Fruit fly (Drosophila melanogaster) whole organism, embryonic: ENCODE data around the gene betaGlu.

Experiments
- Bdp1 ChIP-seq: fragments of 200-800 bp; sonication (Bioruptor generic); optimal IDR thresholded peaks from 3 replicates; lab custom pipeline; 2016; ENCODE audit warnings: missing biosample characterization, missing genetic modification characterization
- Bgb ChIP-seq: fragments of 200-800 bp; sonication (Bioruptor generic); IDR thresholded peaks from 2 replicates; pipeline ENCODE4 v1.3.6; 2022; ENCODE audit warnings: missing biosample characterization, missing genetic modification characterization; ENCODE audit not compliant: partially characterized antibody
- CG10321 ChIP-seq: fragments of 200-800 bp; sonication (Bioruptor generic); IDR thresholded peaks from 2 replicates; pipeline ENCODE4 v1.3.6; 2022; ENCODE audit warnings: missing biosample characterization, missing genetic modification characterization
- CG10462 ChIP-seq: fragments of 200-800 bp; sonication (Bioruptor generic); optimal IDR thresholded peaks from 2 replicates; lab custom pipeline; 2016; ENCODE audit warnings: missing biosample characterization, missing genetic modification characterization
- CG12071 ChIP-seq: fragments of 200-800 bp; sonication (Bioruptor generic); optimal IDR thresholded peaks from 3 replicates; lab custom pipeline; 2018; ENCODE audit warnings: missing biosample characterization, mild to moderate bottlenecking, missing genetic modification characterization
- CG12942 ChIP-seq: fragments of 200-800 bp; sonication (Bioruptor generic); optimal IDR thresholded peaks from 3 replicates; lab custom pipeline; 2016; ENCODE audit warnings: missing biosample characterization, missing genetic modification characterization
- CG14050 ChIP-seq: fragments of 200-800 bp; sonication (Bioruptor generic); IDR thresholded peaks from 3 replicates; pipeline ENCODE4 v1.3.6; 2022; ENCODE audit warnings: missing biosample characterization, missing genetic modification characterization
- CG18011 ChIP-seq: fragments of 200-800 bp; sonication (Bioruptor generic); optimal IDR thresholded peaks from 2 replicates; lab custom pipeline; 2017; ENCODE audit warnings: missing biosample characterization, missing genetic modification characterization, mild to moderate bottlenecking, moderate library complexity, missing genotype
- CG2875 ChIP-seq: fragments of 200-800 bp; sonication (Bioruptor generic); optimal IDR thresholded peaks from 2 replicates; lab custom pipeline; 2017; ENCODE audit warnings: missing biosample characterization, mild to moderate bottlenecking, missing genetic modification characterization, missing genetic modification reagents
- CG3065 ChIP-seq: fragments of 200-800 bp; sonication (Bioruptor generic); optimal IDR thresholded peaks from 2 replicates; lab custom pipeline; 2016; ENCODE audit warnings: missing biosample characterization, missing genetic modification characterization
- CG31388 ChIP-seq: fragments of 200-800 bp; sonication (Bioruptor generic); optimal IDR thresholded peaks from 2 replicates; lab custom pipeline; 2016; ENCODE audit warnings: missing biosample characterization, missing genetic modification characterization
- CG32532 ChIP-seq: fragments of 200-800 bp; sonication (Bioruptor generic); IDR thresholded peaks from 2 replicates; pipeline ENCODE4 v1.3.6; 2022; ENCODE audit warnings: missing biosample characterization, missing genetic modification characterization
- CG3847 ChIP-seq: fragments of 200-800 bp; sonication (Bioruptor generic); IDR thresholded peaks from 2 replicates; pipeline ENCODE4 v1.3.6; 2022; ENCODE audit warnings: missing biosample characterization, missing genetic modification characterization
- CG42726 ChIP-seq: fragments of 200-800 bp; sonication (Bioruptor generic); IDR thresholded peaks from 2 replicates; pipeline ENCODE4 v1.3.6; 2022; ENCODE audit warnings: missing biosample characterization, missing genetic modification characterization; ENCODE audit not compliant: partially characterized antibody
- CG5953 ChIP-seq: fragments of 200-800 bp; sonication (Bioruptor generic); IDR thresholded peaks from 2 replicates; pipeline ENCODE4 v1.3.6; 2022; ENCODE audit warnings: missing biosample characterization, missing genetic modification characterization
- CG6175 ChIP-seq: fragments of 200-800 bp; sonication (Bioruptor generic); IDR thresholded peaks from 3 replicates; pipeline ENCODE4 v1.3.6; 2022; ENCODE audit warnings: missing biosample characterization, missing genetic modification characterization
- CG6254 ChIP-seq: fragments of 200-800 bp; sonication (Bioruptor generic); optimal IDR thresholded peaks from 3 replicates; lab custom pipeline; 2017; ENCODE audit warnings: mild to moderate bottlenecking, missing biosample characterization, missing genetic modification reagents, missing genetic modification characterization
- CG6654 ChIP-seq: fragments of 200-800 bp; sonication (Bioruptor generic); optimal IDR thresholded peaks from 2 replicates; lab custom pipeline; 2017; ENCODE audit warnings: missing biosample characterization, mild to moderate bottlenecking, missing genetic modification characterization
- CG7372 ChIP-seq: fragments of 200-800 bp; sonication (Bioruptor generic); IDR thresholded peaks from 2 replicates; pipeline ENCODE4 v1.3.6; 2022; ENCODE audit warnings: missing biosample characterization, missing genetic modification characterization
- CG8944 ChIP-seq: fragments of 200-800 bp; sonication (Bioruptor generic); optimal IDR thresholded peaks from 3 replicates; lab custom pipeline; 2016; ENCODE audit warnings: missing biosample characterization, missing genetic modification characterization
- Camta ChIP-seq: fragments of 200-800 bp; sonication (Bioruptor generic); optimal IDR thresholded peaks from 2 replicates; lab custom pipeline; 2016; ENCODE audit warnings: missing biosample characterization, missing genetic modification characterization
- Gsc ChIP-seq: fragments of 200-800 bp; sonication (Bioruptor generic); IDR thresholded peaks from 2 replicates; pipeline ENCODE4 v1.3.6; 2022; ENCODE audit warnings: missing biosample characterization, missing genetic modification characterization
- H15 ChIP-seq: fragments of 200-800 bp; sonication (Bioruptor generic); IDR thresholded peaks from 3 replicates; pipeline ENCODE4 v1.3.6; 2022; ENCODE audit warnings: missing biosample characterization, missing genetic modification characterization
- Hey ChIP-seq: fragments of 200-800 bp; sonication (Bioruptor generic); optimal IDR thresholded peaks from 3 replicates; lab custom pipeline; 2018; ENCODE audit warnings: missing biosample characterization, mild to moderate bottlenecking, missing genetic modification characterization
- Lim3 ChIP-seq: fragments of 200-800 bp; sonication (Bioruptor generic); IDR thresholded peaks from 2 replicates; pipeline ENCODE4 v1.3.6; 2022; ENCODE audit warnings: missing biosample characterization, missing genetic modification characterization
- Mes4 ChIP-seq: fragments of 200-800 bp; sonication (Bioruptor generic); optimal IDR thresholded peaks from 2 replicates; lab custom pipeline; 2016; ENCODE audit warnings: missing biosample characterization, missing genetic modification characterization
- Opbp ChIP-seq: fragments of 200-800 bp; sonication (Bioruptor generic); IDR thresholded peaks from 3 replicates; pipeline ENCODE4 v1.3.6; 2022; ENCODE audit warnings: missing biosample characterization, missing genetic modification characterization; ENCODE audit not compliant: partially characterized antibody
- Sin3A ChIP-seq: fragments of >200 bp; optimal IDR thresholded peaks from 2 replicates; lab custom pipeline; 2018
- Xbp1 ChIP-seq: fragments of 200-800 bp; sonication (Bioruptor generic); optimal IDR thresholded peaks from 3 replicates; lab custom pipeline; 2016; ENCODE audit warnings: missing biosample characterization, mild to moderate bottlenecking, missing genetic modification characterization
- YL-1 ChIP-seq: fragments of 200-800 bp; sonication (Bioruptor generic); optimal IDR thresholded peaks from 3 replicates; lab custom pipeline; 2017; ENCODE audit warnings: missing biosample characterization, mild to moderate bottlenecking, missing genetic modification characterization
- br ChIP-seq: fragments of >200 bp; optimal IDR thresholded peaks from 2 replicates; lab custom pipeline; 2017
- chif ChIP-seq, 2 experiments: fragments of 200-800 bp; sonication (Bioruptor generic); optimal IDR thresholded peaks; 3 replicates each; lab custom pipeline; 2016; ENCODE audit warnings: missing biosample characterization in 2 of 2, missing genetic modification characterization in 2 of 2
- ems ChIP-seq: fragments of 200-800 bp; sonication (Bioruptor generic); optimal IDR thresholded peaks from 3 replicates; lab custom pipeline; 2016; ENCODE audit warnings: missing biosample characterization, missing genetic modification characterization
- fru ChIP-seq: fragments of >200 bp; optimal IDR thresholded peaks from 2 replicates; lab custom pipeline; 2017
- fu2 ChIP-seq: fragments of 200-800 bp; sonication (Bioruptor generic); optimal IDR thresholded peaks from 2 replicates; lab custom pipeline; 2016; ENCODE audit warnings: missing biosample characterization, missing genetic modification characterization
- gt ChIP-seq: fragments of 200-800 bp; sonication (Bioruptor generic); IDR thresholded peaks from 2 replicates; pipeline ENCODE4 v1.3.6; 2022; ENCODE audit warnings: missing biosample characterization, missing genetic modification characterization
- klu ChIP-seq: fragments of 200-800 bp; sonication (Bioruptor generic); IDR thresholded peaks from 2 replicates; pipeline ENCODE4 v1.3.6; 2022; ENCODE audit warnings: missing biosample characterization, missing genetic modification characterization
- mirr ChIP-seq: fragments of 200-800 bp; sonication (Bioruptor generic); optimal IDR thresholded peaks from 3 replicates; lab custom pipeline; 2018; ENCODE audit warnings: missing biosample characterization, mild to moderate bottlenecking, missing genetic modification characterization
- pan ChIP-seq, 4 experiments: fragments of >200 bp in 3 of 4; fragments of 200-800 bp in 1 of 4; sonication (Bioruptor generic) in 1 of 4; optimal IDR thresholded peaks in 3 of 4; IDR thresholded peaks in 1 of 4; 2 replicates each; pipeline versions ENCODE4 v1.3.6 to Lab custom; 2017 to 2022; ENCODE audit warnings: missing biosample characterization in 2 of 4, missing genetic modification characterization in 2 of 4, mixed read lengths in 1 of 4
- pho ChIP-seq: fragments of 200-800 bp; sonication (Bioruptor generic); optimal IDR thresholded peaks from 2 replicates; lab custom pipeline; 2016; ENCODE audit warnings: missing biosample characterization, missing genetic modification characterization
- phol ChIP-seq: fragments of 200-800 bp; sonication (Bioruptor generic); optimal IDR thresholded peaks from 3 replicates; lab custom pipeline; 2018; ENCODE audit warnings: missing biosample characterization, mild to moderate bottlenecking, missing genetic modification characterization, moderate library complexity
- pita ChIP-seq: fragments of 200-800 bp; sonication (Bioruptor generic); optimal IDR thresholded peaks from 2 replicates; lab custom pipeline; 2017; ENCODE audit warnings: missing biosample characterization, mild to moderate bottlenecking, missing genetic modification characterization
- run ChIP-seq: fragments of 200-800 bp; sonication (Bioruptor generic); optimal IDR thresholded peaks from 3 replicates; lab custom pipeline; 2018; ENCODE audit warnings: missing biosample characterization, mild to moderate bottlenecking, missing genetic modification characterization
- slbo ChIP-seq: fragments of 200-800 bp; sonication (Bioruptor generic); IDR thresholded peaks from 2 replicates; pipeline ENCODE4 v1.3.6; 2022; ENCODE audit warnings: missing biosample characterization, missing genetic modification characterization
- sna ChIP-seq: fragments of 200-800 bp; sonication (Bioruptor generic); IDR thresholded peaks from 2 replicates; pipeline ENCODE4 v1.3.6; 2022; ENCODE audit warnings: missing biosample characterization, missing genetic modification characterization; ENCODE audit not compliant: partially characterized antibody
- tna ChIP-seq: fragments of 200-800 bp; sonication (Bioruptor generic); IDR thresholded peaks from 2 replicates; pipeline ENCODE4 v1.3.6; 2022; ENCODE audit warnings: missing biosample characterization, missing genetic modification characterization; ENCODE audit not compliant: partially characterized antibody
- trh ChIP-seq: fragments of 200-800 bp; sonication (Bioruptor generic); optimal IDR thresholded peaks from 2 replicates; lab custom pipeline; 2016; ENCODE audit warnings: missing biosample characterization, missing genetic modification characterization
- vvl ChIP-seq: fragments of 200-800 bp; sonication (Bioruptor generic); IDR thresholded peaks from 2 replicates; pipeline ENCODE4 v1.3.6; 2022; ENCODE audit warnings: missing biosample characterization, missing genetic modification characterization
- zfh1 ChIP-seq: fragments of 200-800 bp; sonication (Bioruptor generic); IDR thresholded peaks from 3 replicates; pipeline ENCODE4 v1.3.6; 2022; ENCODE audit warnings: missing biosample characterization, missing genetic modification characterization

The betaGlu gene

DNA sequence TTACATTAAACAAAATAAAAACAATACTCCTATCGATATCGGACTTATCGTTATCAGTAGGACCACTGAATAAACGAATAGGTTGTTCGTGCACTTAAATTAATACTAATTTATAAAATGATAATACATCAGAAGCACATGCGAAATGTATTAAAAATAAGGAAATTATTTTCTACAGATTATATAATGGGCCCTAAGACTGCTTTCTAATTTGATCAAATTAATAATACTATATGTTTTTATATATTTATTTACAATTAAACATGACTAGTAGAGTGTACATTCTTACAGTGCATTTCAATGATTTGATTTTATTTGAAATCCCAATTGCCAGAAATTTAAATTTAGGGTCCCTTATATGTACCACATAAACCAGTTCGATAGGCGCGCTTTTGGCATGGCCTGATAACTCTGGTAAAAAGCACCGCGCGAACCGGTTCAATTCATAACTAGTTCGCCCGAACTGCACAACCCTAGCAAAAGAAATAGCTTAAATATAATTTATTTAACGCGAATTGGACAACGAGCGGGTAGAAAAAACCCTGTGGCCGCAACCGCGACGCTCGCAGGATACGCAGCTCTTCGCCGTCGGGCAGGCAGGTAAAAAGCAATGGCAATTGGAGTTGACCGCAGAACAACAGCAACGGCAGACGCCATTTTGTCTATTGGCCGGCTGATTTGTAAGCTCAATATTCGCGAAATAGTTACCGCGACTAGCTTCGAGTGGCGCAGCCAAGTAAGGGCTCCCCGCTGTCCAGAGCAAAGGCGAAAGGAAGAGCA lies 5.1 kb upstream of the betaGlu start, which contains the start of the genes CG2126 and faf (continued):
- TF ChIP-seq CG14050 (GFP tag; lab: Robert Waterston, UW) (peak; percentile 56; the same call in 2 of the 3 replicates), CG32532 (GFP tag; lab: Robert Waterston, UW) (peak; percentile 82), pita (GFP tag; lab: Kevin White, UChicago) (no peak), chif (GFP tag; optimal IDR thresholded peaks at IDR 0.05; lab: Kevin White, UChicago) (peak in 1 of 2 experiments; percentile 39), CG6654 (GFP tag; lab: Kevin White, UChicago) (peak; percentile 29), Sin3A (lab: Kevin White, UChicago) (peak; percentile 17), pho (peak; percentile 65), br (lab: Kevin White, UChicago) (no peak), CG42726 (0 out of 2 replicates have a peak, but pooled peaks have one; percentile 7), Xbp1 (GFP tag; lab: Kevin White, UChicago) (peak; percentile 85), zfh1 (GFP tag; lab: Robert Waterston, UW) (peak; percentile 72; the same call in 2 of the 3 replicates), gt (peak; percentile 31; the same call in 1 of the 2 replicates), tna (GFP tag; lab: Robert Waterston, UW) (no peak; the same call in 1 of the 2 replicates), Gsc (GFP tag; lab: Robert Waterston, UW) (no peak), klu (GFP tag; lab: Robert Waterston, UW) (peak; percentile 63; the same call in 1 of the 2 replicates), CG7372 (GFP tag; lab: Robert Waterston, UW) (peak; percentile 57; the same call in 1 of the 2 replicates), CG6254 (peak; percentile 26), run (tag; lab: Kevin White, UChicago) (no peak), CG3065 (GFP tag; lab: Kevin White, UChicago) (peak; percentile 21), Bgb (GFP tag; lab: Robert Waterston, UW) (peak; percentile 53), Hey (tag; lab: Kevin White, UChicago) (no peak), CG12942 (GFP tag; lab: Kevin White, UChicago) (peak; percentile 83), CG12071 (GFP tag; lab: Kevin White, UChicago) (peak; percentile 9), CG5953 (GFP tag; lab: Robert Waterston, UW) (0 out of 2 replicates have a peak, but pooled peaks have one; percentile 29), fru (lab: Kevin White, UChicago) (no peak), Bdp1 (GFP tag; lab: Kevin White, UChicago) (peak; percentile 46), vvl (GFP tag; lab: Robert Waterston, UW) (peak; percentile 85), mirr (GFP tag; lab: Kevin White, UChicago) (peak; percentile 47), sna (GFP tag; lab: Robert Waterston, UW) (no peak), CG10462 (GFP tag; lab: Kevin White, UChicago) (peak; percentile 56), trh (GFP tag; lab: Kevin White, UChicago) (peak; percentile 63), CG31388 (peak; percentile 48), CG3847 (GFP tag; lab: Robert Waterston, UW) (peak; percentile 71), pan (optimal IDR thresholded peaks at IDR 0.05; lab: Kevin White, UChicago) (no peak), pan (GFP tag; optimal IDR thresholded peaks at IDR 0.05 in 1 of 2, IDR thresholded peaks at IDR 0.05 in 1 of 2) (peak in 1 of 2 experiments; percentile 81), CG8944 (GFP tag; lab: Kevin White, UChicago) (peak; percentile 31), CG18011 (GFP tag; lab: Kevin White, UChicago) (peak; percentile 57), ems (GFP tag; lab: Kevin White, UChicago) (peak; percentile 47), H15 (peak; percentile 55; the same call in 1 of the 3 replicates), slbo (GFP tag; lab: Robert Waterston, UW) (peak; percentile 86), Camta (GFP tag; lab: Kevin White, UChicago) (peak; percentile 23), CG2875 (peak; percentile 16), fu2 (GFP tag; lab: Kevin White, UChicago) (peak; percentile 55), Opbp (no peak), Lim3 (GFP tag; lab: Robert Waterston, UW) (no peak), CG10321 (GFP tag; lab: Robert Waterston, UW) (no peak), Mes4 (GFP tag; lab: Kevin White, UChicago) (no peak), phol (tag; lab: Kevin White, UChicago) (peak; percentile 90), YL-1 (peak; percentile 12), CG6175 (GFP tag; lab: Robert Waterston, UW) (0 out of 3 replicates have a peak, but pooled peaks have one; percentile 50)
